Fruit fly (Drosophila melanogaster): ENCODE results near the gene CG42724.
A peak's percentile ranks its signal among the peaks of the same experiment; 100 is the strongest.

The CG42724 gene

dm6 chr3R:6400710-6401521 lies 32.8 kb upstream of the CG42724 start (continued):
- TF ChIP-seq CG8290 (GFP tag; optimal IDR thresholded peaks at IDR 0.05) (no peak), CG8290 (tag; optimal IDR thresholded peaks at IDR 0.05) (peak in 1 of 2 experiments; percentile 2), stc (GFP tag; IDR thresholded peaks at IDR 0.05) (peak; percentile 43; the same call in 1 of the 2 replicates), Doc3 (GFP tag; IDR thresholded peaks at IDR 0.05; ENCODE audit: partially characterized antibody) (no peak), wek (GFP tag; optimal IDR thresholded peaks at IDR 0.05) (peak; percentile 57), mam (GFP tag; optimal IDR thresholded peaks at IDR 0.05) (no peak), Sin3A (optimal IDR thresholded peaks at IDR 0.05) (no peak), Ptx1 (GFP tag; IDR thresholded peaks at IDR 0.05) (no peak), tap (tag; optimal IDR thresholded peaks at IDR 0.05) (peak; percentile 29), CG13775 (GFP tag; optimal IDR thresholded peaks at IDR 0.05) (no peak), Nf-YB (GFP tag; optimal IDR thresholded peaks at IDR 0.05) (no peak), CG18599 (GFP tag; optimal IDR thresholded peaks at IDR 0.05) (peak; percentile 36), org-1 (GFP tag; optimal IDR thresholded peaks at IDR 0.05) (no peak), gce (GFP tag; IDR thresholded peaks at IDR 0.05) (no peak), Eip74EF (GFP tag; optimal IDR thresholded peaks at IDR 0.05) (peak in 1 of 2 experiments; percentile 72), CG15514 (GFP tag; optimal IDR thresholded peaks at IDR 0.05) (peak; percentile 20), sob (GFP tag; IDR thresholded peaks at IDR 0.05) (peak; percentile 31; the same call in 1 of the 2 replicates), bab2 (GFP tag; optimal IDR thresholded peaks at IDR 0.05) (peak; percentile 7), vfl (GFP tag; optimal IDR thresholded peaks at IDR 0.05) (no peak), CG15269 (tag; optimal IDR thresholded peaks at IDR 0.05) (peak; percentile 26), CG13894 (tag; optimal IDR thresholded peaks at IDR 0.05) (peak; percentile 29), ewg (GFP tag; optimal IDR thresholded peaks at IDR 0.05) (no peak), Dfd (GFP tag; optimal IDR thresholded peaks at IDR 0.05) (no peak), hkb (optimal IDR thresholded peaks at IDR 0.05) (no peak), hkb (GFP tag; IDR thresholded peaks at IDR 0.05) (no peak), CG5180 (GFP tag; optimal IDR thresholded peaks at IDR 0.05) (peak; percentile 31), CG3847 (GFP tag; IDR thresholded peaks at IDR 0.05) (0 out of 2 replicates have a peak, but pooled peaks have one; percentile 6), CG13287 (GFP tag; IDR thresholded peaks at IDR 0.05; ENCODE audit: partially characterized antibody) (0 out of 2 replicates have a peak, but pooled peaks have one; percentile 9), Meics (GFP tag; optimal IDR thresholded peaks at IDR 0.05) (peak; percentile 8), CG9932 (GFP tag; IDR thresholded peaks at IDR 0.05) (no peak), fd64A (GFP tag; optimal IDR thresholded peaks at IDR 0.05) (peak; percentile 39), CG2875 (GFP tag; optimal IDR thresholded peaks at IDR 0.05) (peak; percentile 22), CG17359 (tag; optimal IDR thresholded peaks at IDR 0.05) (peak; percentile 56), seq (GFP tag; IDR thresholded peaks at IDR 0.05) (no peak), gem (tag; optimal IDR thresholded peaks at IDR 0.05) (peak; percentile 3), nau (GFP tag; optimal IDR thresholded peaks at IDR 0.05) (peak; percentile 49), hbn (GFP tag; IDR thresholded peaks at IDR 0.05; ENCODE audit: partially characterized antibody) (no peak), Hmx (GFP tag; optimal IDR thresholded peaks at IDR 0.05) (no peak), lmd (GFP tag; IDR thresholded peaks at IDR 0.05) (no peak), hth (optimal IDR thresholded peaks at IDR 0.05) (no peak), CG1647 (GFP tag; optimal IDR thresholded peaks at IDR 0.05) (no peak), Xbp1 (GFP tag; optimal IDR thresholded peaks at IDR 0.05) (no peak), CG31365 (tag; optimal IDR thresholded peaks at IDR 0.05) (peak; percentile 16), D19B (GFP tag; optimal IDR thresholded peaks at IDR 0.05) (no peak), CG12744 (GFP tag; optimal IDR thresholded peaks at IDR 0.05) (no peak), CG7987 (GFP tag; optimal IDR thresholded peaks at IDR 0.05) (peak; percentile 80), slp2 (GFP tag; optimal IDR thresholded peaks at IDR 0.05) (no peak), eve (GFP tag; optimal IDR thresholded peaks at IDR 0.05) (peak in 1 of 2 experiments; percentile 64), CG12769 (tag; optimal IDR thresholded peaks at IDR 0.05) (peak; percentile 38)
